Worm (Caenorhabditis elegans): ENCODE data around the gene dyrb-1.

The dyrb-1 gene

DNA sequence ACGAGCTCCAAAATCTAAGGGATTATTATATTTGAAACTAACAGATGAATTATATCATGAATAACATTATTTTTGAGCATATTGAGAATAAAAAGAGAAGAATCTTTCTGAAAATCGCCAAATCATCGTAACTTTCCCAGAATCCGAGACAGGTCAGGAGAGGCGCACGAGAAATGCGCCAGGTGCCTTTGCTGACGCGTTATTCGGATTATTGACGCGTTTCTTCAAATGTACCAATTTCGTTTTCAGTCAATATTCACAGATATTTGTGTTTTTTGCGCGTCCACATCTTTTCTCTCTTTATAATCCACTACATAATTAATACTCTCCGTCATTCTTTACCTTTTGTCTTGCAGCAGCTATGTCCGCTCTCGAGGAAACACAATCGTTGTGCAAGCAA is 7.9 kb downstream of the dyrb-1 start, which contains the start of gene T24H10.1 (continued):
- no peak for TF ChIP-seq Y53F4B.3 (GFP tag; IDR thresholded peaks at IDR 0.05)
- TF ChIP-seq Y67H2A.10 (GFP tag; conservative IDR thresholded peaks at IDR 0.05): no peak
- no peak for TF ChIP-seq nfya-2 (GFP tag; IDR thresholded peaks at IDR 0.05)
- 0 out of 2 replicates have a peak, but pooled peaks have one; percentile 16 for TF ChIP-seq madf-8 (GFP tag; conservative IDR thresholded peaks at IDR 0.05)
- TF ChIP-seq tbx-9 (tag; optimal IDR thresholded peaks at IDR 0.05; ENCODE audit: borderline replicate concordance): no peak
- peak; percentile 26 for TF ChIP-seq nhr-80 (tag; optimal IDR thresholded peaks at IDR 0.05)
- TF ChIP-seq mxl-1 (tag; optimal IDR thresholded peaks at IDR 0.05): no peak
- no peak for TF ChIP-seq ztf-26 (tag; optimal IDR thresholded peaks at IDR 0.05)
- TF ChIP-seq sea-2 (GFP tag; IDR thresholded peaks at IDR 0.05): no peak
- no peak for TF ChIP-seq F22D6.2 (tag; optimal IDR thresholded peaks at IDR 0.05)
- peak; percentile 71 for TF ChIP-seq lin-54 (GFP tag; optimal IDR thresholded peaks at IDR 0.05)
- TF ChIP-seq ama-1 (optimal IDR thresholded peaks at IDR 0.05): no peak
- TF ChIP-seq ama-1 (GFP tag; optimal IDR thresholded peaks at IDR 0.05): no peak
- TF ChIP-seq F49E8.2 (tag; optimal IDR thresholded peaks at IDR 0.05; ENCODE audit: insufficient read depth): no peak
- no peak for TF ChIP-seq pha-4 (tag; optimal IDR thresholded peaks at IDR 0.05)
- TF ChIP-seq Y95B8A.8 (GFP tag; IDR thresholded peaks at IDR 0.05): no peak
- TF ChIP-seq rcor-1 (GFP tag; IDR thresholded peaks at IDR 0.05): peak; percentile 21; the same call in 1 of the 2 replicates
- 0 out of 2 replicates have a peak, but pooled peaks have one; percentile 14 for TF ChIP-seq K11D2.4 (GFP tag; IDR thresholded peaks at IDR 0.05)
- TF ChIP-seq die-1 (tag; optimal IDR thresholded peaks at IDR 0.05): no peak
- TF ChIP-seq rpc-1 (optimal IDR thresholded peaks at IDR 0.05): no peak
- TF ChIP-seq rpc-1 (tag; optimal IDR thresholded peaks at IDR 0.05): no peak
- TF ChIP-seq mel-28 (tag; optimal IDR thresholded peaks at IDR 0.05; ENCODE audit: borderline replicate concordance): no peak
- no peak for TF ChIP-seq ztf-25 (GFP tag; IDR thresholded peaks at IDR 0.05)
- no peak for TF ChIP-seq B0261.1 (tag; optimal IDR thresholded peaks at IDR 0.05)
- no peak for TF ChIP-seq lag-1 (GFP tag; IDR thresholded peaks at IDR 0.05)
- no peak for TF ChIP-seq rec-8 (tag; optimal IDR thresholded peaks at IDR 0.05)
- no peak for TF ChIP-seq aptf-2 (GFP tag; conservative IDR thresholded peaks at IDR 0.05)
- no peak for TF ChIP-seq sptf-2 (GFP tag; optimal IDR thresholded peaks at IDR 0.05)
- TF ChIP-seq egl-44 (GFP tag; IDR thresholded peaks at IDR 0.05): no peak
- no peak for TF ChIP-seq lsy-27 (tag; optimal IDR thresholded peaks at IDR 0.05; ENCODE audit: borderline replicate concordance, insufficient read depth)
- TF ChIP-seq K12H6.12 (tag; optimal IDR thresholded peaks at IDR 0.05): no peak
- TF ChIP-seq unc-62 (GFP tag; optimal IDR thresholded peaks at IDR 0.05): no peak
- TF ChIP-seq Y79H2A.3 (GFP tag; conservative IDR thresholded peaks at IDR 0.05): no peak
- no peak for TF ChIP-seq ceh-58 (GFP tag; IDR thresholded peaks at IDR 0.05)
- TF ChIP-seq tbp1 (GFP tag; optimal IDR thresholded peaks at IDR 0.05): peak; percentile 31
- no peak for TF ChIP-seq cebp-2 (GFP tag; IDR thresholded peaks at IDR 0.05)

DNA sequence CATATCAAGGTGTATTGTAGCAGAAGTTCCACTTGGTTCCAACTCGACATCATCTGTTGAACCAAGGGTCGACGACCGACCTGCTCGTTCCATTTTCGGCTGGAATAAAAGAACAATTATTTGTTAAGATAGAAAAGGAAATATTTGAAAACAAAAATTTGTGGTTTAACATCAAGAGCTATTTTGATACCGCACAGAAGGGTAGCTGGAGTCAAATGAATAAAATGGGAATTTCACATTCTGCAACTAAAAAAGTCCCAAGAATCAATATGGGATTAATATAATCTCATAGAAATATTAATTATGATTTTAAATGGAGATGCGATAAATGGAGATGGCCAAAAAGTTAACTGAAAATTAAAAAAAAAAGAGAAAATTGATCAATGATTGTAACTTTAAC is 8.4 kb downstream of the dyrb-1 start, which contains the start of gene clh-5:
Gene clh-5, minus strand, starts transcription at position 101 of the 400 bp plus-strand sequence.
- TF ChIP-seq F57C9.4 (tag; optimal IDR thresholded peaks at IDR 0.05): no peak
- TF ChIP-seq akir-1 (GFP tag; optimal IDR thresholded peaks at IDR 0.05): no peak
- no peak for TF ChIP-seq nfya-2 (GFP tag; IDR thresholded peaks at IDR 0.05)
- TF ChIP-seq mxl-1 (tag; optimal IDR thresholded peaks at IDR 0.05): no peak
- TF ChIP-seq bed-2 (GFP tag; IDR thresholded peaks at IDR 0.05): no peak
- no peak for TF ChIP-seq ztf-22 (GFP tag; optimal IDR thresholded peaks at IDR 0.05)
- no peak for TF ChIP-seq lin-54 (GFP tag; optimal IDR thresholded peaks at IDR 0.05)
- TF ChIP-seq ets-4 (GFP tag; optimal IDR thresholded peaks at IDR 0.05): no peak
- no peak for TF ChIP-seq him-1 (tag; optimal IDR thresholded peaks at IDR 0.05)
